Fruit fly (Drosophila melanogaster): ENCODE measurements around the gene CG8679.

DNA sequence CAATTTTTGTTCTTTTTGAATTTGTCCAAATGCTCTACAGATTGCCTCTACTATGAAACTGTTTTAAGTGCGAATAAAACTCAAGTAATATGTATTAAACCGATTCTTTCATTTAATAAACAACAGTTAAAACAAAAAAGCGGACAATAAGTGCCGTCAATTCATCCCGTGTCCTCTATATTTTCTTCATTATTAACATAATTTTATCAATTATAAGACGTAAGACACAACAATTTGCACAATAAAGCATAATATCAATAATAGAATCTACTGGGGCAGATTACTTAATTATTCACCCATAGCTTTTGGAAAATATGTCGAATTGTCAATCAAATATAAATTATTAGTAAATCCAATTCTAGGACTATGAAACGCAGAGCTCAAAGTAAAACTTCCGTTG, 45.4 kb downstream of the CG8679 start, which contains the start of gene CG31627:
- TF ChIP-seq pan (optimal IDR thresholded peaks at IDR 0.05) (no peak), Hnf4 (GFP tag; optimal IDR thresholded peaks at IDR 0.05) (no peak), psq (GFP tag; optimal IDR thresholded peaks at IDR 0.05) (no peak), Abd-B (GFP tag; optimal IDR thresholded peaks at IDR 0.05) (no peak), Rel (GFP tag; optimal IDR thresholded peaks at IDR 0.05) (no peak), Rel (tag; optimal IDR thresholded peaks at IDR 0.05) (no peak), tai (GFP tag; optimal IDR thresholded peaks at IDR 0.05) (no peak), GATAd (GFP tag; optimal IDR thresholded peaks at IDR 0.05) (no peak), Hr83 (GFP tag; optimal IDR thresholded peaks at IDR 0.05; ENCODE audit: poor library complexity, severe bottlenecking) (no peak), Dfd (GFP tag; optimal IDR thresholded peaks at IDR 0.05) (no peak)

Measured in whole organism, wandering third instar larva.